Fruit fly (Drosophila melanogaster): Measurements from ENCODE around the gene Sb.

- TF ChIP-seq acj6 (GFP tag; optimal IDR thresholded peaks at IDR 0.05) (no peak), CG10631 (GFP tag; optimal IDR thresholded peaks at IDR 0.05) (no peak), CG11902 (GFP tag; optimal IDR thresholded peaks at IDR 0.05) (no peak), CG8319 (GFP tag; optimal IDR thresholded peaks at IDR 0.05) (no peak), pdm3 (GFP tag; optimal IDR thresholded peaks at IDR 0.05) (no peak), Sox15 (GFP tag; optimal IDR thresholded peaks at IDR 0.05) (no peak), CG1621 (tag; optimal IDR thresholded peaks at IDR 0.05) (no peak), CG7368 (GFP tag; optimal IDR thresholded peaks at IDR 0.05) (no peak), vri (GFP tag; optimal IDR thresholded peaks at IDR 0.05) (no peak), fd85E (GFP tag; optimal IDR thresholded peaks at IDR 0.05) (no peak), Sox14 (GFP tag; optimal IDR thresholded peaks at IDR 0.05) (no peak), achi (GFP tag; optimal IDR thresholded peaks at IDR 0.05) (no peak)
Observed at dm6 chr3R:16069266-16069665, 46.7 kb upstream of the Sb start.

Measured in whole organism, prepupa.